Worm (Caenorhabditis elegans) whole organism, L3 larva: ENCODE results near the gene scav-5.

ENCODE experiments used
- R02D3.7 ChIP-seq: fragments of 150-350 bp; optimal IDR thresholded peaks from 2 replicates; lab custom pipeline; 2014; ENCODE audit warnings: missing biosample characterization, missing genetic modification characterization
- ZK546.5 ChIP-seq: sonication (generic microtip); optimal IDR thresholded peaks from 2 replicates; lab custom pipeline; 2017; ENCODE audit warnings: missing biosample characterization, missing genetic modification characterization
- ama-1 ChIP-seq: fragments of 150-350 bp; optimal IDR thresholded peaks from 2 replicates; lab custom pipeline; 2018
- ceh-16 ChIP-seq: sonication (generic microtip); optimal IDR thresholded peaks from 2 replicates; lab custom pipeline; 2017; ENCODE audit warnings: missing biosample characterization, missing genetic modification characterization
- ceh-82 ChIP-seq: fragments of 150-350 bp; optimal IDR thresholded peaks from 2 replicates; lab custom pipeline; 2014; ENCODE audit warnings: missing biosample characterization, missing genetic modification characterization
- ceh-9 ChIP-seq: sonication (generic microtip); optimal IDR thresholded peaks from 2 replicates; lab custom pipeline; 2018; ENCODE audit warnings: missing biosample characterization, missing genetic modification characterization
- daf-12 ChIP-seq: fragments of 150-350 bp; optimal IDR thresholded peaks from 2 replicates; lab custom pipeline; 2014; ENCODE audit warnings: missing biosample characterization, missing genetic modification reagents, missing genetic modification characterization
- egl-27 ChIP-seq: sonication (generic microtip); optimal IDR thresholded peaks from 4 replicates; lab custom pipeline; 2017; ENCODE audit warnings: missing biosample characterization, missing genetic modification reagents, missing genetic modification characterization
- egl-5 ChIP-seq: fragments of 150-350 bp; optimal IDR thresholded peaks from 2 replicates; lab custom pipeline; 2017; ENCODE audit warnings: missing biosample characterization, missing genetic modification reagents, missing genetic modification characterization, inconsistent platforms
- elt-1 ChIP-seq: fragments of 150-350 bp; optimal IDR thresholded peaks from 2 replicates; lab custom pipeline; 2014; ENCODE audit warnings: missing biosample characterization, missing genetic modification characterization
- elt-2 ChIP-seq: sonication (generic microtip); optimal IDR thresholded peaks from 2 replicates; lab custom pipeline; 2016; ENCODE audit warnings: missing genetic modification reagents, mild to moderate bottlenecking, missing genetic modification characterization, missing compliant biosample characterization
- elt-3 ChIP-seq, 3 experiments: fragments of 150-350 bp in 1 of 3; sonication (generic microtip) in 2 of 3; optimal IDR thresholded peaks; 2 replicates in 2 of 3; 4 replicates in 1 of 3; lab custom pipeline; 2014 to 2017; ENCODE audit warnings: missing biosample characterization in 3 of 3, missing genetic modification characterization in 3 of 3
- eor-1 ChIP-seq, 2 experiments: fragments of 150-350 bp; optimal IDR thresholded peaks; 2 replicates each; lab custom pipeline; 2014 to 2018; ENCODE audit warnings: missing biosample characterization in 2 of 2, missing genetic modification characterization in 2 of 2
- fkh-10 ChIP-seq: sonication (generic microtip); optimal IDR thresholded peaks from 2 replicates; lab custom pipeline; 2017; ENCODE audit warnings: missing biosample characterization, missing genetic modification reagents, missing genetic modification characterization
- fkh-2 ChIP-seq: fragments of 150-350 bp; optimal IDR thresholded peaks from 2 replicates; lab custom pipeline; 2014; ENCODE audit warnings: missing biosample characterization, missing genetic modification reagents, missing genetic modification characterization
- fos-1 ChIP-seq: fragments of 150-350 bp; optimal IDR thresholded peaks from 2 replicates; lab custom pipeline; 2014; ENCODE audit warnings: missing biosample characterization, missing genetic modification characterization
- hmg-11 ChIP-seq: sonication (generic microtip); optimal IDR thresholded peaks from 2 replicates; lab custom pipeline; 2016; ENCODE audit warnings: missing genetic modification characterization, missing compliant biosample characterization
- jun-1 ChIP-seq: fragments of 150-350 bp; optimal IDR thresholded peaks from 2 replicates; lab custom pipeline; 2014; ENCODE audit warnings: missing biosample characterization, missing genetic modification reagents, missing genetic modification characterization
- lin-15B ChIP-seq: fragments of 150-350 bp; optimal IDR thresholded peaks from 2 replicates; lab custom pipeline; 2014; ENCODE audit warnings: missing biosample characterization, missing genetic modification characterization
- lin-39 ChIP-seq: fragments of 150-350 bp; optimal IDR thresholded peaks from 2 replicates; lab custom pipeline; 2018; ENCODE audit warnings: missing biosample characterization, missing genetic modification reagents, missing genetic modification characterization
- lsy-12 ChIP-seq: sonication (generic microtip); optimal IDR thresholded peaks from 2 replicates; lab custom pipeline; 2016; ENCODE audit warnings: mild to moderate bottlenecking, missing genetic modification characterization, missing compliant biosample characterization
- mdl-1 ChIP-seq: fragments of 150-350 bp; optimal IDR thresholded peaks from 2 replicates; lab custom pipeline; 2014; ENCODE audit warnings: missing biosample characterization, missing genetic modification characterization
- mml-1 ChIP-seq: fragments of 150-350 bp; sonication (generic microtip); optimal IDR thresholded peaks from 3 replicates; lab custom pipeline; 2014; ENCODE audit warnings: missing biosample characterization, missing genetic modification characterization
- nfya-1 ChIP-seq: sonication (generic microtip); optimal IDR thresholded peaks from 2 replicates; lab custom pipeline; 2017; ENCODE audit warnings: missing genetic modification characterization, mild to moderate bottlenecking, missing compliant biosample characterization, antibody characterized with exemption, moderate library complexity; ENCODE audit not compliant: insufficient read depth
- nhr-11 ChIP-seq: fragments of 150-350 bp; optimal IDR thresholded peaks from 2 replicates; lab custom pipeline; 2014; ENCODE audit warnings: missing biosample characterization, missing genetic modification characterization
- nhr-12 ChIP-seq: fragments of 150-350 bp; optimal IDR thresholded peaks from 2 replicates; lab custom pipeline; 2014; ENCODE audit warnings: missing biosample characterization, missing genetic modification characterization
- nhr-23 ChIP-seq: fragments of 150-350 bp; optimal IDR thresholded peaks from 2 replicates; lab custom pipeline; 2014; ENCODE audit warnings: missing biosample characterization, missing genetic modification reagents, missing genetic modification characterization
- nhr-237 ChIP-seq: fragments of 150-350 bp; optimal IDR thresholded peaks from 2 replicates; lab custom pipeline; 2014; ENCODE audit warnings: missing biosample characterization, missing genetic modification characterization
- nhr-25 ChIP-seq: sonication (generic microtip); optimal IDR thresholded peaks from 2 replicates; lab custom pipeline; 2017; ENCODE audit warnings: missing biosample characterization, missing genetic modification characterization
- nhr-28 ChIP-seq: fragments of 150-350 bp; optimal IDR thresholded peaks from 2 replicates; lab custom pipeline; 2014; ENCODE audit warnings: missing biosample characterization, missing genetic modification characterization
- nhr-67 ChIP-seq: fragments of 150-350 bp; optimal IDR thresholded peaks from 2 replicates; lab custom pipeline; 2014; ENCODE audit warnings: missing biosample characterization, missing genetic modification characterization
- nhr-76 ChIP-seq: fragments of 150-350 bp; sonication (generic microtip); optimal IDR thresholded peaks from 5 replicates; lab custom pipeline; 2014; ENCODE audit warnings: missing biosample characterization, missing genetic modification characterization
- nhr-77 ChIP-seq: fragments of 150-350 bp; optimal IDR thresholded peaks from 2 replicates; lab custom pipeline; 2014; ENCODE audit warnings: missing biosample characterization, missing genetic modification characterization
- pha-4 ChIP-seq: fragments of 150-350 bp; optimal IDR thresholded peaks from 2 replicates; lab custom pipeline; 2014; ENCODE audit warnings: missing biosample characterization, missing genetic modification reagents, missing genetic modification characterization
- pqm-1 ChIP-seq: fragments of 150-350 bp; optimal IDR thresholded peaks from 2 replicates; lab custom pipeline; 2017; ENCODE audit warnings: missing biosample characterization, missing genetic modification characterization, inconsistent platforms
- sea-2 ChIP-seq: fragments of 150-350 bp; sonication (generic microtip); optimal IDR thresholded peaks from 4 replicates; lab custom pipeline; 2014; ENCODE audit warnings: missing biosample characterization, missing genetic modification reagents, missing genetic modification characterization
- skn-1 ChIP-seq: fragments of 150-350 bp; optimal IDR thresholded peaks from 2 replicates; lab custom pipeline; 2014; ENCODE audit warnings: missing biosample characterization, missing genetic modification characterization
- tbx-2 ChIP-seq: sonication (generic microtip); optimal IDR thresholded peaks from 2 replicates; lab custom pipeline; 2016; ENCODE audit warnings: mild to moderate bottlenecking, missing genetic modification characterization, missing compliant biosample characterization
- unc-39 ChIP-seq: sonication (generic microtip); optimal IDR thresholded peaks from 4 replicates; lab custom pipeline; 2017; ENCODE audit warnings: missing biosample characterization, missing genetic modification characterization
- unc-62 ChIP-seq: fragments of 150-350 bp; sonication (generic microtip); optimal IDR thresholded peaks from 4 replicates; lab custom pipeline; 2014; ENCODE audit warnings: missing biosample characterization, missing genetic modification reagents, missing genetic modification characterization
- zag-1 ChIP-seq: fragments of 150-350 bp; optimal IDR thresholded peaks from 2 replicates; lab custom pipeline; 2014; ENCODE audit warnings: missing biosample characterization, missing genetic modification characterization
- ztf-11 ChIP-seq: fragments of 150-350 bp; optimal IDR thresholded peaks from 2 replicates; lab custom pipeline; 2014; ENCODE audit warnings: missing biosample characterization, missing genetic modification characterization

scav-5 gene

ce11 chrX:9858069-9858468 is at the start of gene scav-5:
Gene scav-5 (plus strand): TSS chrX:9858365.
- TF ChIP-seq elt-2 (tag; lab: Kevin White, UChicago) (peak; percentile 91), ZK546.5 (tag; lab: Kevin White, UChicago) (no peak), hmg-11 (tag; lab: Kevin White, UChicago) (no peak), nhr-25 (tag; lab: Kevin White, UChicago) (no peak), ceh-9 (tag; lab: Kevin White, UChicago) (no peak), pqm-1 (tag; lab: Kevin White, UChicago) (peak; percentile 92), jun-1 (tag; lab: Kevin White, UChicago) (no peak), nhr-77 (tag; lab: Kevin White, UChicago) (no peak), R02D3.7 (tag; lab: Kevin White, UChicago) (no peak), nhr-23 (no peak), ama-1 (lab: Kevin White, UChicago) (no peak), tbx-2 (tag; lab: Kevin White, UChicago) (no peak), unc-39 (tag; lab: Kevin White, UChicago) (no peak), pha-4 (tag; lab: Kevin White, UChicago) (peak; percentile 3)

ce11 chrX:9814132-9814811 is 43.9 kb upstream of the scav-5 start:
- TF ChIP-seq nhr-67 (no peak), lin-39 (tag; lab: Kevin White, UChicago) (peak; percentile 49), ceh-82 (no peak), nhr-11 (no peak), fos-1 (tag; lab: Kevin White, UChicago) (no peak)
- TF ChIP-seq, all 47 proteins: peak for 1

- TF ChIP-seq nhr-28 (no peak), lin-15B (tag; lab: Kevin White, UChicago) (no peak), nhr-12 (no peak), mml-1 (tag; lab: Kevin White, UChicago) (no peak), daf-12 (no peak), egl-27 (tag; lab: Kevin White, UChicago) (no peak), mdl-1 (tag; lab: Kevin White, UChicago) (no peak), fos-1 (tag; lab: Kevin White, UChicago) (no peak), eor-1 (tag; optimal IDR thresholded peaks at IDR 0.05; lab: Kevin White, UChicago) (no peak)
Observed at ce11 chrX:9822173-9822572, 36.0 kb upstream of the scav-5 start, which contains the start of gene dpy-22. Gene dpy-22 (minus strand): TSS chrX:9822273.

ce11 chrX:9822606-9823264 is 35.4 kb upstream of the scav-5 start:
- TF ChIP-seq ama-1 (lab: Kevin White, UChicago): no peak
- no peak for TF ChIP-seq R02D3.7 (tag; lab: Kevin White, UChicago)
- TF ChIP-seq ztf-11 (tag; lab: Kevin White, UChicago): no peak
- no peak for TF ChIP-seq egl-27 (tag; lab: Kevin White, UChicago)
- no peak for TF ChIP-seq ZK546.5 (tag; lab: Kevin White, UChicago)
- peak; percentile 55 for TF ChIP-seq pqm-1 (tag; lab: Kevin White, UChicago)
- no peak for TF ChIP-seq zag-1
- TF ChIP-seq mdl-1 (tag; lab: Kevin White, UChicago): no peak
- no peak for TF ChIP-seq unc-62 (GFP tag; lab: Kevin White, UChicago)
- TF ChIP-seq lsy-12 (tag; lab: Kevin White, UChicago): no peak
- no peak for TF ChIP-seq nhr-28
- TF ChIP-seq pha-4 (tag; lab: Kevin White, UChicago): no peak
- peak; percentile 70 for TF ChIP-seq nfya-1 (tag; lab: Kevin White, UChicago)
- TF ChIP-seq elt-2 (tag; lab: Kevin White, UChicago): peak; percentile 69
- TF ChIP-seq hmg-11 (tag; lab: Kevin White, UChicago): peak; percentile 90
- no peak for TF ChIP-seq tbx-2 (tag; lab: Kevin White, UChicago)
- no peak for TF ChIP-seq sea-2
- TF ChIP-seq nhr-67: no peak
- TF ChIP-seq elt-1 (tag; lab: Kevin White, UChicago): no peak
- TF ChIP-seq skn-1 (tag; lab: Kevin White, UChicago): peak; percentile 95
- peak; percentile 52 for TF ChIP-seq lin-39 (tag; lab: Kevin White, UChicago)
- TF ChIP-seq nhr-76 (tag; lab: Kevin White, UChicago): no peak
- TF ChIP-seq ceh-9 (tag; lab: Kevin White, UChicago): no peak
- TF ChIP-seq ceh-82: no peak
- no peak for TF ChIP-seq eor-1 (tag; optimal IDR thresholded peaks at IDR 0.05; lab: Kevin White, UChicago)
- TF ChIP-seq jun-1 (tag; lab: Kevin White, UChicago): peak; percentile 77
- peak; percentile 50 for TF ChIP-seq nhr-23
- peak; percentile 70 for TF ChIP-seq nhr-25 (tag; lab: Kevin White, UChicago)
- TF ChIP-seq elt-3 (tag; optimal IDR thresholded peaks at IDR 0.05; lab: Kevin White, UChicago): no peak
- TF ChIP-seq fkh-10 (GFP tag; lab: Kevin White, UChicago): no peak
- TF ChIP-seq mml-1 (tag; lab: Kevin White, UChicago): no peak
- no peak for TF ChIP-seq nhr-12
- TF ChIP-seq fkh-2 (tag; lab: Kevin White, UChicago): no peak
- peak; percentile 73 for TF ChIP-seq egl-5 (tag; lab: Kevin White, UChicago)
- TF ChIP-seq nhr-11: no peak
- TF ChIP-seq fos-1 (tag; lab: Kevin White, UChicago): no peak
- TF ChIP-seq ceh-16 (tag; lab: Kevin White, UChicago): no peak
- no peak for TF ChIP-seq lin-15B (tag; lab: Kevin White, UChicago)
- no peak for TF ChIP-seq nhr-237 (tag; lab: Kevin White, UChicago)
